Worm (Caenorhabditis elegans): Measurements from ENCODE around the gene ZK1128.3.

- TF ChIP-seq rec-8 (tag; optimal IDR thresholded peaks at IDR 0.05), result no peak
- no peak for TF ChIP-seq F22D6.2 (tag; optimal IDR thresholded peaks at IDR 0.05)
- TF ChIP-seq atf-7 (tag; optimal IDR thresholded peaks at IDR 0.05), result no peak
- no peak for TF ChIP-seq ceh-79 (tag; optimal IDR thresholded peaks at IDR 0.05)
- TF ChIP-seq ztf-6 (GFP tag; IDR thresholded peaks at IDR 0.05), result no peak
- TF ChIP-seq mes-4 (tag; optimal IDR thresholded peaks at IDR 0.05), result no peak
- no peak for TF ChIP-seq ztf-28 (GFP tag; IDR thresholded peaks at IDR 0.05)
- TF ChIP-seq hmg-20 (GFP tag; IDR thresholded peaks at IDR 0.05), result no peak
- TF ChIP-seq nhr-120 (GFP tag; IDR thresholded peaks at IDR 0.05), result no peak
- no peak for TF ChIP-seq pha-4 (tag; optimal IDR thresholded peaks at IDR 0.05)
- TF ChIP-seq unc-62 (GFP tag; optimal IDR thresholded peaks at IDR 0.05), result no peak
- no peak for TF ChIP-seq F37B4.10 (GFP tag; IDR thresholded peaks at IDR 0.05)
- no peak for TF ChIP-seq unc-130 (GFP tag; optimal IDR thresholded peaks at IDR 0.05)
- no peak for TF ChIP-seq ama-1 (optimal IDR thresholded peaks at IDR 0.05)
- TF ChIP-seq ama-1 (GFP tag; optimal IDR thresholded peaks at IDR 0.05), result no peak
These were observed 31.2 kb upstream of the ZK1128.3 start for ce11 chrIII:10149910-10150309.
